Fruit fly (Drosophila melanogaster) whole organism, prepupa: ENCODE measurements around the gene fz2.

Source experiments
- Blimp-1 ChIP-seq: fragments of 200-800 bp; sonication (Bioruptor generic); optimal IDR thresholded peaks from 3 replicates; lab custom pipeline; 2017; ENCODE audit warnings: missing biosample characterization, missing genetic modification characterization, mild to moderate bottlenecking, moderate library complexity, missing genetic modification reagents
- CG10631 ChIP-seq: fragments of 200-800 bp; sonication (Bioruptor generic); optimal IDR thresholded peaks from 2 replicates; lab custom pipeline; 2016; ENCODE audit warnings: missing biosample characterization, missing genetic modification characterization
- CG10669 ChIP-seq: fragments of 200-800 bp; sonication (Bioruptor generic); optimal IDR thresholded peaks from 3 replicates; lab custom pipeline; 2018; ENCODE audit warnings: missing biosample characterization, mild to moderate bottlenecking, missing genetic modification characterization, moderate library complexity
- CG11294 ChIP-seq: fragments of 200-800 bp; sonication (Bioruptor generic); IDR thresholded peaks from 2 replicates; pipeline ENCODE4 v1.3.6; 2022; ENCODE audit warnings: missing biosample characterization, missing genetic modification characterization
- CG11762 ChIP-seq: fragments of 200-800 bp; sonication (Bioruptor generic); optimal IDR thresholded peaks from 3 replicates; lab custom pipeline; 2016; ENCODE audit warnings: missing biosample characterization, missing genetic modification characterization; ENCODE audit not compliant: insufficient read depth
- CG11902 ChIP-seq: fragments of 200-800 bp; sonication (Bioruptor generic); optimal IDR thresholded peaks from 3 replicates; lab custom pipeline; 2016; ENCODE audit warnings: missing biosample characterization, missing genetic modification characterization
- CG15336 ChIP-seq: fragments of 200-800 bp; sonication (Bioruptor generic); IDR thresholded peaks from 2 replicates; pipeline ENCODE4 v1.3.6; 2022; ENCODE audit warnings: missing biosample characterization, missing genetic modification characterization
- CG1621 ChIP-seq: fragments of 200-800 bp; sonication (Bioruptor generic); optimal IDR thresholded peaks from 3 replicates; lab custom pipeline; 2018; ENCODE audit warnings: missing biosample characterization, mild to moderate bottlenecking, missing genetic modification characterization
- CG32006 ChIP-seq: fragments of 200-800 bp; sonication (Bioruptor generic); optimal IDR thresholded peaks from 3 replicates; lab custom pipeline; 2017; ENCODE audit warnings: missing biosample characterization, mild to moderate bottlenecking, missing genetic modification characterization
- CG34406 ChIP-seq: fragments of 200-800 bp; sonication (Bioruptor generic); optimal IDR thresholded peaks from 3 replicates; lab custom pipeline; 2016; ENCODE audit warnings: missing biosample characterization, missing genetic modification characterization
- CG6276 ChIP-seq: fragments of 200-800 bp; sonication (Bioruptor generic); optimal IDR thresholded peaks from 2 replicates; lab custom pipeline; 2017; ENCODE audit warnings: missing biosample characterization, mild to moderate bottlenecking, missing genetic modification characterization
- CG6792 ChIP-seq: fragments of 200-800 bp; sonication (Bioruptor generic); optimal IDR thresholded peaks from 3 replicates; lab custom pipeline; 2016; ENCODE audit warnings: missing biosample characterization, missing genetic modification characterization
- CG6854 ChIP-seq: fragments of 200-800 bp; sonication (Bioruptor generic); optimal IDR thresholded peaks from 2 replicates; lab custom pipeline; 2017; ENCODE audit warnings: missing biosample characterization, mild to moderate bottlenecking, missing genetic modification characterization
- CG7368 ChIP-seq: fragments of 200-800 bp; sonication (Bioruptor generic); optimal IDR thresholded peaks from 3 replicates; lab custom pipeline; 2016; ENCODE audit warnings: missing biosample characterization, missing genetic modification characterization
- CG8319 ChIP-seq: fragments of 200-800 bp; sonication (Bioruptor generic); optimal IDR thresholded peaks from 3 replicates; lab custom pipeline; 2016; ENCODE audit warnings: missing biosample characterization, missing genetic modification characterization
- CG8632 ChIP-seq: fragments of 200-800 bp; sonication (Bioruptor generic); optimal IDR thresholded peaks from 3 replicates; lab custom pipeline; 2016; ENCODE audit warnings: missing biosample characterization, missing genetic modification characterization
- CG9139 ChIP-seq: fragments of 200-800 bp; sonication (Bioruptor generic); optimal IDR thresholded peaks from 3 replicates; lab custom pipeline; 2017; ENCODE audit warnings: missing biosample characterization, mild to moderate bottlenecking, missing genetic modification characterization
- Eip75B ChIP-seq: fragments of 200-800 bp; sonication (Bioruptor generic); optimal IDR thresholded peaks from 3 replicates; lab custom pipeline; 2016; ENCODE audit warnings: missing biosample characterization, missing genetic modification characterization
- Eip78C ChIP-seq: fragments of 200-800 bp; sonication (Bioruptor generic); peaks from one replicate; lab custom pipeline; 2016; ENCODE audit warnings: missing biosample characterization, missing genetic modification characterization
- Eip93F ChIP-seq: fragments of 200-800 bp; sonication (Bioruptor generic); optimal IDR thresholded peaks from 2 replicates; lab custom pipeline; 2016; ENCODE audit warnings: missing biosample characterization, mild to moderate bottlenecking, missing genetic modification characterization
- Ets21C ChIP-seq: fragments of 200-800 bp; sonication (Bioruptor generic); optimal IDR thresholded peaks from 3 replicates; lab custom pipeline; 2016; ENCODE audit warnings: missing biosample characterization, missing genetic modification characterization
- Ets96B ChIP-seq: fragments of 200-800 bp; optimal IDR thresholded peaks from 2 replicates; lab custom pipeline; 2019; ENCODE audit warnings: missing biosample characterization, mild to moderate bottlenecking, missing genetic modification characterization, moderate library complexity
- Gug ChIP-seq: fragments of 200-800 bp; sonication (Bioruptor generic); IDR thresholded peaks from 2 replicates; pipeline ENCODE4 v1.3.6; 2022; ENCODE audit warnings: missing biosample characterization, missing genetic modification characterization
- Hr38 ChIP-seq: sonication (Bioruptor generic); optimal IDR thresholded peaks from 2 replicates; lab custom pipeline; 2016; ENCODE audit warnings: missing biosample characterization, missing genetic modification characterization
- Hr4 ChIP-seq: fragments of 200-800 bp; sonication (Bioruptor generic); optimal IDR thresholded peaks from 3 replicates; lab custom pipeline; 2016; ENCODE audit warnings: missing biosample characterization, missing genetic modification characterization
- Lpt ChIP-seq: fragments of 200-800 bp; sonication (Bioruptor generic); optimal IDR thresholded peaks from 3 replicates; lab custom pipeline; 2016; ENCODE audit warnings: missing biosample characterization, missing genetic modification characterization
- Smox ChIP-seq: fragments of 200-800 bp; sonication (Bioruptor generic); optimal IDR thresholded peaks from 3 replicates; lab custom pipeline; 2016; ENCODE audit warnings: missing biosample characterization, missing genetic modification characterization
- Sox102F ChIP-seq: fragments of 200-800 bp; sonication (Bioruptor generic); optimal IDR thresholded peaks from 2 replicates; lab custom pipeline; 2016; ENCODE audit warnings: missing biosample characterization, mild to moderate bottlenecking, missing genetic modification characterization
- Sox14 ChIP-seq: fragments of 200-800 bp; sonication (Bioruptor generic); optimal IDR thresholded peaks from 3 replicates; lab custom pipeline; 2016; ENCODE audit warnings: missing biosample characterization, missing genetic modification characterization
- acj6 ChIP-seq: fragments of 200-800 bp; sonication (Bioruptor generic); optimal IDR thresholded peaks from 3 replicates; lab custom pipeline; 2016; ENCODE audit warnings: missing biosample characterization, missing genetic modification characterization
- dsx ChIP-seq: fragments of 200-800 bp; optimal IDR thresholded peaks from 3 replicates; lab custom pipeline; 2019; ENCODE audit warnings: missing biosample characterization, mild to moderate bottlenecking, missing genetic modification characterization, moderate library complexity; ENCODE audit not compliant: poor library complexity, severe bottlenecking
- eg ChIP-seq: fragments of 200-800 bp; sonication (Bioruptor generic); IDR thresholded peaks from 3 replicates; pipeline ENCODE4 v1.3.6; 2022; ENCODE audit warnings: missing biosample characterization, missing genetic modification characterization
- esn ChIP-seq: fragments of 200-800 bp; sonication (Bioruptor generic); optimal IDR thresholded peaks from 2 replicates; lab custom pipeline; 2016; ENCODE audit warnings: missing biosample characterization, mild to moderate bottlenecking, missing genetic modification characterization, moderate library complexity
- fd59A ChIP-seq: fragments of 200-800 bp; sonication (Bioruptor generic); optimal IDR thresholded peaks from 2 replicates; lab custom pipeline; 2017; ENCODE audit warnings: missing biosample characterization, mild to moderate bottlenecking, missing genetic modification characterization, missing genetic modification reagents
- fd85E ChIP-seq: fragments of 200-800 bp; sonication (Bioruptor generic); optimal IDR thresholded peaks from 3 replicates; lab custom pipeline; 2016; ENCODE audit warnings: missing biosample characterization, missing genetic modification characterization
- lz ChIP-seq: fragments of 200-800 bp; sonication (Bioruptor generic); optimal IDR thresholded peaks from 3 replicates; lab custom pipeline; 2016; ENCODE audit warnings: missing biosample characterization, missing genetic modification characterization
- net ChIP-seq: fragments of 200-800 bp; sonication (Bioruptor generic); optimal IDR thresholded peaks from 3 replicates; lab custom pipeline; 2016; ENCODE audit warnings: missing biosample characterization, missing genetic modification characterization
- pdm3 ChIP-seq: fragments of 200-800 bp; sonication (Bioruptor generic); optimal IDR thresholded peaks from 3 replicates; lab custom pipeline; 2016; ENCODE audit warnings: missing biosample characterization, missing genetic modification characterization
- salr ChIP-seq, 2 experiments: fragments of 200-800 bp; sonication (Bioruptor generic); optimal IDR thresholded peaks; 3 replicates each; lab custom pipeline; 2016 to 2018; ENCODE audit warnings: missing biosample characterization in 2 of 2, missing genetic modification characterization in 2 of 2, mild to moderate bottlenecking in 1 of 2
- spab ChIP-seq: fragments of 200-800 bp; sonication (Bioruptor generic); optimal IDR thresholded peaks from 2 replicates; lab custom pipeline; 2017; ENCODE audit warnings: missing biosample characterization, mild to moderate bottlenecking, missing genetic modification characterization, missing genetic modification reagents
- ss ChIP-seq, 2 experiments: fragments of 200-800 bp; sonication (Bioruptor generic); optimal IDR thresholded peaks; 2 replicates in 1 of 2; 3 replicates in 1 of 2; lab custom pipeline; 2017 to 2018; ENCODE audit warnings: mild to moderate bottlenecking in 2 of 2, missing biosample characterization in 2 of 2, missing genetic modification characterization in 2 of 2, moderate library complexity in 1 of 2
- topi ChIP-seq: fragments of 200-800 bp; sonication (Bioruptor generic); optimal IDR thresholded peaks from 3 replicates; lab custom pipeline; 2016; ENCODE audit warnings: missing biosample characterization, missing genetic modification characterization
- vri ChIP-seq: fragments of 200-800 bp; sonication (Bioruptor generic); optimal IDR thresholded peaks from 3 replicates; lab custom pipeline; 2016; ENCODE audit warnings: missing biosample characterization, mild to moderate bottlenecking, missing genetic modification characterization

fz2 gene

dm6 chr3L:19162586-19163310 lies 72.4 kb downstream of the fz2 start (continued):
- peak; percentile 70 for TF ChIP-seq Smox
- TF ChIP-seq Lpt (GFP tag; lab: Kevin White, UChicago): no peak
- TF ChIP-seq Blimp-1 (GFP tag; lab: Kevin White, UChicago): peak; percentile 43
- no peak for TF ChIP-seq Gug (GFP tag; lab: Robert Waterston, UW)
- TF ChIP-seq fd85E: peak; percentile 6
- TF ChIP-seq CG11294 (GFP tag; lab: Robert Waterston, UW): no peak
- TF ChIP-seq CG10669 (GFP tag; lab: Kevin White, UChicago): peak; percentile 63
- no peak for TF ChIP-seq CG1621 (tag; lab: Kevin White, UChicago)
- TF ChIP-seq CG11762 (GFP tag; lab: Kevin White, UChicago): peak; percentile 44

DNA sequence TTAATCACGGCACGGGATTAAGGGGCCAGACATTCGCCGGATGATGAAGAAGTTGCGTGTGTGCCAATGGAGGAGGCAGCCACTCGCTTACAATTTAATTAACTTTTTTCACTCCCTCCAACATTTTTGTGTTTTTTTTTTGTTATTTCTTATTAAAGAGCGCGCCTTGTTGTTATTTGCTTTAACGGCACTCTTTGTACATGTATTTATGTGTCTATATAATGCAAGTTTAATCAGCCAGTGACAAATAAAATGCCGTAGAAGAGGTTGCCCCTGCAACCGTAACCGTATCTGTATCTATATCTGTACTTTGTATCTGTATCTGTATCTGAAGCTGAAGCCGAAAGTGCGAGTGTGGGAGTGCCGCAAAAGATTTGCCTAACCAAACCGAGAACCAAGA lies 73.9 kb downstream of the fz2 start:
- TF ChIP-seq vri (GFP tag; lab: Kevin White, UChicago): no peak
- peak; percentile 28 for TF ChIP-seq Eip93F (GFP tag; lab: Kevin White, UChicago)
- no peak for TF ChIP-seq CG9139
- TF ChIP-seq CG6276 (GFP tag; lab: Kevin White, UChicago): no peak
- peak; percentile 26 for TF ChIP-seq CG6792 (GFP tag; lab: Kevin White, UChicago)
- peak; percentile 60 for TF ChIP-seq Eip78C (GFP tag; lab: Kevin White, UChicago)
- no peak for TF ChIP-seq CG11762 (GFP tag; lab: Kevin White, UChicago)

- peak; percentile 79 for TF ChIP-seq CG7368 (GFP tag; lab: Kevin White, UChicago)
- peak; percentile 67 for TF ChIP-seq CG6276 (GFP tag; lab: Kevin White, UChicago)
- peak; percentile 71 for TF ChIP-seq CG8319 (GFP tag; lab: Kevin White, UChicago)
- TF ChIP-seq ss (GFP tag; optimal IDR thresholded peaks at IDR 0.05; lab: Kevin White, UChicago): peak; percentile 85 to 88
- TF ChIP-seq CG6854 (GFP tag; lab: Kevin White, UChicago): peak; percentile 41
- TF ChIP-seq Hr38: no peak
- peak; percentile 75 for TF ChIP-seq Lpt (GFP tag; lab: Kevin White, UChicago)
- TF ChIP-seq CG15336 (GFP tag; lab: Robert Waterston, UW): peak; percentile 80
- peak; percentile 89 for TF ChIP-seq topi (GFP tag; lab: Kevin White, UChicago)
- peak; percentile 89 for TF ChIP-seq Sox102F (GFP tag; lab: Kevin White, UChicago)
- peak; percentile 55 for TF ChIP-seq fd85E
- peak; percentile 89 for TF ChIP-seq vri (GFP tag; lab: Kevin White, UChicago)
- TF ChIP-seq eg (GFP tag; lab: Robert Waterston, UW): peak; percentile 84
- peak; percentile 90 for TF ChIP-seq CG1621 (tag; lab: Kevin White, UChicago)
- TF ChIP-seq CG11294 (GFP tag; lab: Robert Waterston, UW): peak; percentile 33; the same call in 1 of the 2 replicates
- peak; percentile 81 for TF ChIP-seq spab (GFP tag; lab: Kevin White, UChicago)
- peak; percentile 73 for TF ChIP-seq Ets21C (GFP tag; lab: Kevin White, UChicago)
- TF ChIP-seq Eip93F (GFP tag; lab: Kevin White, UChicago): peak; percentile 41
- TF ChIP-seq CG11902 (GFP tag; lab: Kevin White, UChicago): peak; percentile 76
- peak; percentile 92 for TF ChIP-seq Eip75B
- peak; percentile 93 for TF ChIP-seq CG10631 (GFP tag; lab: Kevin White, UChicago)
- peak; percentile 83 for TF ChIP-seq CG34406
- peak; percentile 90 for TF ChIP-seq pdm3
- peak; percentile 94 for TF ChIP-seq acj6
- peak; percentile 92 for TF ChIP-seq Sox14 (GFP tag; lab: Kevin White, UChicago)
- TF ChIP-seq CG10669 (GFP tag; lab: Kevin White, UChicago): peak; percentile 90
- peak; percentile 83 for TF ChIP-seq CG11762 (GFP tag; lab: Kevin White, UChicago)
- peak; percentile 78 for TF ChIP-seq Gug (GFP tag; lab: Robert Waterston, UW)
- peak; percentile 88 for TF ChIP-seq net (GFP tag; lab: Kevin White, UChicago)
- peak; percentile 76 to 81 for TF ChIP-seq salr (GFP tag; optimal IDR thresholded peaks at IDR 0.05; lab: Kevin White, UChicago)
- peak; percentile 87 for TF ChIP-seq lz (GFP tag; lab: Kevin White, UChicago)
- peak; percentile 80 for TF ChIP-seq CG32006 (GFP tag; lab: Kevin White, UChicago)
- TF ChIP-seq Eip78C (GFP tag; lab: Kevin White, UChicago): peak; percentile 98
- peak; percentile 87 for TF ChIP-seq fd59A
- peak; percentile 92 for TF ChIP-seq esn
- TF ChIP-seq CG8632 (GFP tag; lab: Kevin White, UChicago): peak; percentile 87
- TF ChIP-seq Smox: peak; percentile 84
- peak; percentile 69 for TF ChIP-seq Hr4 (GFP tag; lab: Kevin White, UChicago)
- peak; percentile 93 for TF ChIP-seq Ets96B
- TF ChIP-seq dsx (GFP tag; lab: Kevin White, UChicago): peak; percentile 91
Observed at dm6 chr3L:19159894-19160293, 75.3 kb downstream of the fz2 start.
